Worm (Caenorhabditis elegans) whole organism, young adult: ENCODE data around the gene pcf-11.
A peak's percentile ranks its signal among the peaks of the same experiment; 100 is the strongest.

Source experiments
- B0261.1 ChIP-seq: sonication (generic microtip); optimal IDR thresholded peaks from 2 replicates; lab custom pipeline; 2016; ENCODE audit warnings: mild to moderate bottlenecking, missing genetic modification characterization, moderate library complexity, missing compliant biosample characterization
- B0336.3 ChIP-seq: fragments of 200-800 bp; sonication (Bioruptor generic); IDR thresholded peaks from 2 replicates; pipeline ENCODE4 v1.3.6; 2022; ENCODE audit warnings: missing genetic modification characterization, missing compliant biosample characterization
- C17E4.6 ChIP-seq: fragments of 200-800 bp; sonication (Bioruptor generic); IDR thresholded peaks from 2 replicates; pipeline ENCODE4 v1.3.6; 2022; ENCODE audit warnings: missing genetic modification reagents, missing genetic modification characterization, missing compliant biosample characterization
- D2030.7 ChIP-seq: fragments of 200-800 bp; sonication (Bioruptor generic); IDR thresholded peaks from 2 replicates; pipeline ENCODE4 v1.3.6; 2022; ENCODE audit warnings: missing genetic modification reagents, missing genetic modification characterization, missing compliant biosample characterization
- F10E7.11 ChIP-seq: sonication (generic microtip); optimal IDR thresholded peaks from 2 replicates; lab custom pipeline; 2017; ENCODE audit warnings: mild to moderate bottlenecking, missing genetic modification characterization, moderate library complexity, missing compliant biosample characterization
- F23B12.7 ChIP-seq: sonication (generic microtip); optimal IDR thresholded peaks from 2 replicates; lab custom pipeline; 2017; ENCODE audit warnings: missing genetic modification characterization, mild to moderate bottlenecking, missing compliant biosample characterization, antibody characterized with exemption, moderate library complexity; ENCODE audit not compliant: insufficient read depth
- F33H1.4 ChIP-seq: fragments of 200-800 bp; sonication (Bioruptor generic); IDR thresholded peaks from 2 replicates; pipeline ENCODE4 v1.3.6; 2022; ENCODE audit warnings: missing genetic modification reagents, missing genetic modification characterization, missing compliant biosample characterization
- F39B2.1 ChIP-seq: fragments of 200-800 bp; sonication (Bioruptor generic); IDR thresholded peaks from 2 replicates; pipeline ENCODE4 v1.3.6; 2022; ENCODE audit warnings: missing genetic modification reagents, missing genetic modification characterization, missing compliant biosample characterization
- F55B11.4 ChIP-seq: sonication (generic microtip); optimal IDR thresholded peaks from 2 replicates; lab custom pipeline; 2016; ENCODE audit warnings: missing compliant biosample characterization, missing genetic modification characterization, borderline replicate concordance; ENCODE audit not compliant: insufficient read depth
- F57A8.1 ChIP-seq: fragments of 200-800 bp; sonication (Bioruptor generic); optimal IDR thresholded peaks from 2 replicates; lab custom pipeline; 2018; ENCODE audit warnings: mild to moderate bottlenecking, missing genetic modification characterization, moderate library complexity, missing compliant biosample characterization
- F57C9.4 ChIP-seq: sonication (generic microtip); optimal IDR thresholded peaks from 2 replicates; lab custom pipeline; 2017; ENCODE audit warnings: mild to moderate bottlenecking, missing genetic modification characterization, missing compliant biosample characterization
- K11D2.4 ChIP-seq: fragments of 200-800 bp; sonication (Bioruptor generic); IDR thresholded peaks from 2 replicates; pipeline ENCODE4 v1.3.6; 2022; ENCODE audit warnings: missing genetic modification reagents, missing genetic modification characterization, missing compliant biosample characterization
- Y56A3A.18 ChIP-seq: fragments of 200-800 bp; sonication (Bioruptor generic); IDR thresholded peaks from 2 replicates; pipeline ENCODE4 v1.3.6; 2022; ENCODE audit warnings: missing genetic modification reagents, missing genetic modification characterization, missing compliant biosample characterization
- Y95B8A.8 ChIP-seq: fragments of 200-800 bp; sonication (Bioruptor generic); IDR thresholded peaks from 2 replicates; pipeline ENCODE4 v1.3.6; 2022; ENCODE audit warnings: missing genetic modification reagents, missing genetic modification characterization, missing compliant biosample characterization
- ZK185.1 ChIP-seq: sonication (generic microtip); optimal IDR thresholded peaks from 2 replicates; lab custom pipeline; 2016; ENCODE audit warnings: mild to moderate bottlenecking, missing genetic modification characterization, missing compliant biosample characterization; ENCODE audit not compliant: poor library complexity, severe bottlenecking
- akir-1 ChIP-seq: fragments of 200-800 bp; sonication (Bioruptor generic); optimal IDR thresholded peaks from 2 replicates; lab custom pipeline; 2018; ENCODE audit warnings: mild to moderate bottlenecking, missing genetic modification characterization, moderate library complexity, missing compliant biosample characterization
- ama-1 ChIP-seq, 3 experiments: fragments of 150-350 bp in 1 of 3; sonication (generic microtip) in 2 of 3; optimal IDR thresholded peaks; 2 replicates each; lab custom pipeline; 2014 to 2018; ENCODE audit warnings: missing biosample characterization in 2 of 3, missing genetic modification characterization in 2 of 3, missing genetic modification reagents in 2 of 3
- attf-3 ChIP-seq: fragments of 200-800 bp; sonication (Bioruptor generic); conservative IDR thresholded peaks from 2 replicates; pipeline ENCODE4 v1.3.6; 2022; ENCODE audit warnings: missing genetic modification reagents, missing genetic modification characterization, missing compliant biosample characterization
- cebp-1 ChIP-seq, 2 experiments: fragments of 200-800 bp in 1 of 2; sonication (Bioruptor generic) in 1 of 2; sonication (generic microtip) in 1 of 2; IDR thresholded peaks in 1 of 2; optimal IDR thresholded peaks in 1 of 2; 2 replicates each; pipeline versions ENCODE4 v1.3.6 to Lab custom; 2017 to 2022; ENCODE audit warnings: missing compliant biosample characterization in 2 of 2, missing genetic modification characterization in 2 of 2, mild to moderate bottlenecking in 1 of 2, missing genetic modification reagents in 1 of 2, moderate library complexity in 1 of 2
- ceh-27 ChIP-seq: fragments of 200-800 bp; sonication (Bioruptor generic); optimal IDR thresholded peaks from 2 replicates; lab custom pipeline; 2018; ENCODE audit warnings: mild to moderate bottlenecking, missing genetic modification characterization, moderate library complexity, missing compliant biosample characterization
- ceh-79 ChIP-seq: sonication (generic microtip); optimal IDR thresholded peaks from 2 replicates; lab custom pipeline; 2017; ENCODE audit warnings: mild to moderate bottlenecking, missing genetic modification characterization, missing compliant biosample characterization
- ceh-91 ChIP-seq: fragments of 200-800 bp; sonication (Bioruptor generic); IDR thresholded peaks from 2 replicates; pipeline ENCODE4 v1.3.6; 2022; ENCODE audit warnings: missing genetic modification reagents, missing genetic modification characterization, missing compliant biosample characterization
- chd-7 ChIP-seq: sonication (generic microtip); optimal IDR thresholded peaks from 2 replicates; lab custom pipeline; 2016; ENCODE audit warnings: mild to moderate bottlenecking, missing genetic modification characterization, moderate library complexity, missing compliant biosample characterization
- die-1 ChIP-seq: sonication (generic microtip); optimal IDR thresholded peaks from 2 replicates; lab custom pipeline; 2016; ENCODE audit warnings: missing genotype, mild to moderate bottlenecking, missing genetic modification characterization, missing compliant biosample characterization
- dpff-1 ChIP-seq: sonication (generic microtip); optimal IDR thresholded peaks from 2 replicates; lab custom pipeline; 2017; ENCODE audit warnings: mild to moderate bottlenecking, missing genetic modification characterization, missing compliant biosample characterization
- efl-1 ChIP-seq: fragments of 150-350 bp; optimal IDR thresholded peaks from 2 replicates; lab custom pipeline; 2014; ENCODE audit warnings: missing biosample characterization, missing genetic modification reagents, missing genetic modification characterization
- fkh-3 ChIP-seq: sonication (generic microtip); optimal IDR thresholded peaks from 2 replicates; lab custom pipeline; 2016; ENCODE audit warnings: mild to moderate bottlenecking, missing genetic modification characterization, missing compliant biosample characterization
- hlh-12 ChIP-seq: sonication (generic microtip); optimal IDR thresholded peaks from 2 replicates; lab custom pipeline; 2016; ENCODE audit warnings: missing genetic modification characterization, missing compliant biosample characterization
- let-526 ChIP-seq: fragments of 200-800 bp; sonication (Bioruptor generic); IDR thresholded peaks from 2 replicates; pipeline ENCODE4 v1.3.6; 2022; ENCODE audit warnings: missing genetic modification reagents, missing genetic modification characterization, missing compliant biosample characterization
- lir-1 ChIP-seq: fragments of 200-800 bp; sonication (Bioruptor generic); conservative IDR thresholded peaks from 2 replicates; pipeline ENCODE4 v1.3.6; 2022; ENCODE audit warnings: missing genetic modification reagents, missing genetic modification characterization, missing compliant biosample characterization
- mel-28 ChIP-seq: sonication (generic microtip); optimal IDR thresholded peaks from 2 replicates; lab custom pipeline; 2016; ENCODE audit warnings: borderline replicate concordance, mild to moderate bottlenecking, missing genetic modification characterization, missing compliant biosample characterization
- mxl-1 ChIP-seq: sonication (generic microtip); optimal IDR thresholded peaks from 2 replicates; lab custom pipeline; 2016; ENCODE audit warnings: missing genetic modification characterization, missing compliant biosample characterization
- nfya-1 ChIP-seq: sonication (generic microtip); optimal IDR thresholded peaks from 2 replicates; lab custom pipeline; 2017; ENCODE audit warnings: antibody characterized with exemption, missing compliant biosample characterization, missing genetic modification characterization, borderline replicate concordance; ENCODE audit not compliant: insufficient read depth
- nhr-120 ChIP-seq: fragments of 200-800 bp; sonication (Bioruptor generic); IDR thresholded peaks from 2 replicates; pipeline ENCODE4 v1.3.6; 2022; ENCODE audit warnings: missing genetic modification characterization, missing compliant biosample characterization
- pbrm-1 ChIP-seq: fragments of 200-800 bp; sonication (Bioruptor generic); IDR thresholded peaks from 2 replicates; pipeline ENCODE4 v1.3.6; 2022; ENCODE audit warnings: missing genetic modification reagents, missing genetic modification characterization, missing compliant biosample characterization
- rec-8 ChIP-seq, 2 experiments: sonication (generic microtip); optimal IDR thresholded peaks; 2 replicates each; lab custom pipeline; 2016; ENCODE audit warnings: mild to moderate bottlenecking in 2 of 2, missing genetic modification characterization in 2 of 2, missing genetic modification reagents in 2 of 2, missing genotype in 2 of 2, missing biosample characterization in 1 of 2, missing compliant biosample characterization in 1 of 2, moderate library complexity in 1 of 2
- repo-1 ChIP-seq: sonication (generic microtip); optimal IDR thresholded peaks from 2 replicates; lab custom pipeline; 2017; ENCODE audit warnings: mild to moderate bottlenecking, missing genetic modification characterization, missing compliant biosample characterization
- sdz-38 ChIP-seq: sonication (generic microtip); optimal IDR thresholded peaks from 2 replicates; lab custom pipeline; 2016; ENCODE audit warnings: missing genotype, missing genetic modification characterization, missing compliant biosample characterization
- snpc-3.4 ChIP-seq: sonication (generic microtip); optimal IDR thresholded peaks from 2 replicates; lab custom pipeline; 2017; ENCODE audit warnings: missing genetic modification characterization, mild to moderate bottlenecking, missing compliant biosample characterization, antibody characterized with exemption, moderate library complexity, missing genotype, missing genetic modification reagents
- xnd-1 ChIP-seq: sonication (generic microtip); optimal IDR thresholded peaks from 2 replicates; lab custom pipeline; 2016; ENCODE audit warnings: missing genotype, missing genetic modification reagents, missing genetic modification characterization, missing compliant biosample characterization
- zim-3 ChIP-seq: sonication (generic microtip); optimal IDR thresholded peaks from 2 replicates; lab custom pipeline; 2017; ENCODE audit warnings: mild to moderate bottlenecking, missing genetic modification characterization, moderate library complexity, missing compliant biosample characterization
- ztf-22 ChIP-seq: fragments of 200-800 bp; sonication (Bioruptor generic); optimal IDR thresholded peaks from 2 replicates; lab custom pipeline; 2018; ENCODE audit warnings: mild to moderate bottlenecking, missing genetic modification characterization, moderate library complexity, missing compliant biosample characterization
- ztf-26 ChIP-seq: sonication (generic microtip); optimal IDR thresholded peaks from 2 replicates; lab custom pipeline; 2017; ENCODE audit warnings: missing genetic modification characterization, missing compliant biosample characterization
- ztf-28 ChIP-seq: fragments of 200-800 bp; sonication (Bioruptor generic); IDR thresholded peaks from 2 replicates; pipeline ENCODE4 v1.3.6; 2022; ENCODE audit warnings: missing genetic modification reagents, missing genetic modification characterization, missing compliant biosample characterization
- ztf-3 ChIP-seq: fragments of 200-800 bp; sonication (Bioruptor generic); optimal IDR thresholded peaks from 2 replicates; lab custom pipeline; 2018; ENCODE audit warnings: mild to moderate bottlenecking, missing genetic modification characterization, missing compliant biosample characterization

The pcf-11 gene

ce11 chrIII:5068675-5069233, 44.0 kb downstream of the pcf-11 start, which contains the start of the genes C45G9.11 and C45G9.2 (continued):
- TF ChIP-seq ama-1 (optimal IDR thresholded peaks at IDR 0.05; lab: Kevin White, UChicago) (no peak), ama-1 (GFP tag; optimal IDR thresholded peaks at IDR 0.05; lab: Kevin White, UChicago) (no peak), rec-8 (tag; optimal IDR thresholded peaks at IDR 0.05; lab: Kevin White, UChicago) (peak in 1 of 2 experiments; percentile 39), K11D2.4 (no peak), mxl-1 (tag; lab: Kevin White, UChicago) (no peak), F57C9.4 (tag; lab: Kevin White, UChicago) (no peak), ztf-26 (tag; lab: Kevin White, UChicago) (no peak), pbrm-1 (GFP tag; lab: Robert Waterston, UW) (no peak; the same call in 1 of the 2 replicates), D2030.7 (no peak), cebp-1 (GFP tag; IDR thresholded peaks at IDR 0.05; lab: Robert Waterston, UW) (no peak), cebp-1 (tag; optimal IDR thresholded peaks at IDR 0.05; lab: Kevin White, UChicago) (no peak), C17E4.6 (GFP tag; lab: Robert Waterston, UW) (no peak; the same call in 1 of the 2 replicates), ceh-79 (tag; lab: Kevin White, UChicago) (no peak), chd-7 (tag; lab: Kevin White, UChicago) (no peak), ztf-3 (GFP tag; lab: Kevin White, UChicago) (no peak), F33H1.4 (peak; percentile 65), lir-1 (GFP tag; lab: Robert Waterston, UW) (no peak), B0336.3 (GFP tag; lab: Robert Waterston, UW) (no peak), ZK185.1 (tag; lab: Kevin White, UChicago) (peak; percentile 85), ceh-27 (peak; percentile 88), zim-3 (no peak), snpc-3.4 (no peak), Y56A3A.18 (GFP tag; lab: Robert Waterston, UW) (no peak), akir-1 (GFP tag; lab: Kevin White, UChicago) (no peak), efl-1 (GFP tag; lab: Kevin White, UChicago) (peak; percentile 65), ztf-22 (no peak), dpff-1 (tag; lab: Kevin White, UChicago) (no peak), ceh-91 (no peak), hlh-12 (tag; lab: Kevin White, UChicago) (no peak), F23B12.7 (no peak), F39B2.1 (GFP tag; lab: Robert Waterston, UW) (no peak)

ce11 chrIII:5071509-5071908, 46.8 kb downstream of the pcf-11 start, which contains the start of gene C45G9.12:
C45G9.12 (minus strand) TSS chrIII:5071609.
- no peak for TF ChIP-seq ztf-28 (GFP tag; lab: Robert Waterston, UW)
- TF ChIP-seq attf-3 (GFP tag; lab: Robert Waterston, UW): no peak

- TF ChIP-seq B0261.1 (tag; lab: Kevin White, UChicago): no peak
- no peak for TF ChIP-seq pbrm-1 (GFP tag; lab: Robert Waterston, UW)
- TF ChIP-seq nhr-120: no peak
- TF ChIP-seq F57A8.1 (GFP tag; lab: Kevin White, UChicago): no peak
- no peak for TF ChIP-seq Y95B8A.8 (GFP tag; lab: Robert Waterston, UW)
- TF ChIP-seq mel-28 (tag; lab: Kevin White, UChicago): no peak
- no peak for TF ChIP-seq F55B11.4 (tag; lab: Kevin White, UChicago)
- TF ChIP-seq ztf-22: no peak
- TF ChIP-seq sdz-38: no peak
- TF ChIP-seq F10E7.11 (tag; lab: Kevin White, UChicago): no peak
- no peak for TF ChIP-seq repo-1 (tag; lab: Kevin White, UChicago)
- no peak for TF ChIP-seq dpff-1 (tag; lab: Kevin White, UChicago)
- TF ChIP-seq nfya-1 (tag; lab: Kevin White, UChicago): no peak
- TF ChIP-seq fkh-3: no peak
- TF ChIP-seq let-526 (GFP tag; lab: Robert Waterston, UW): no peak
- TF ChIP-seq xnd-1 (tag; lab: Kevin White, UChicago): no peak
- TF ChIP-seq die-1: no peak
- TF ChIP-seq, all 124 proteins: peak for 0
Observed at ce11 chrIII:5074398-5074797, 49.7 kb downstream of the pcf-11 start, which contains the start of gene ttbk-6. ttbk-6 (plus strand) TSS chrIII:5074698.
